Worm (Caenorhabditis elegans) whole organism, L4 larva: ENCODE data around the gene R07E4.3.
A peak's percentile ranks its signal among the peaks of the same experiment; 100 is the strongest.

Experiments used
- D1046.2 ChIP-seq: fragments of 200-800 bp; sonication (Bioruptor generic); IDR thresholded peaks from 2 replicates; pipeline ENCODE4 v1.3.6; 2022; ENCODE audit warnings: missing genetic modification characterization, missing compliant biosample characterization
- F37D6.2 ChIP-seq: sonication (generic microtip); optimal IDR thresholded peaks from 2 replicates; lab custom pipeline; 2016; ENCODE audit warnings: mild to moderate bottlenecking, missing genetic modification characterization, missing compliant biosample characterization
- F49E8.2 ChIP-seq: sonication (generic microtip); optimal IDR thresholded peaks from 2 replicates; lab custom pipeline; 2016; ENCODE audit warnings: missing compliant biosample characterization, mild to moderate bottlenecking, missing genetic modification characterization, borderline replicate concordance
- T20F7.1 ChIP-seq: fragments of 200-800 bp; sonication (Bioruptor generic); optimal IDR thresholded peaks from 2 replicates; lab custom pipeline; 2018; ENCODE audit warnings: mild to moderate bottlenecking, missing genetic modification characterization, missing compliant biosample characterization
- Y48G9A.11 ChIP-seq: fragments of 200-800 bp; sonication (Bioruptor generic); IDR thresholded peaks from 2 replicates; pipeline ENCODE4 v1.3.6; 2022; ENCODE audit warnings: missing genetic modification reagents, missing genetic modification characterization, missing compliant biosample characterization
- ZK337.2 ChIP-seq: fragments of 200-800 bp; sonication (Bioruptor generic); IDR thresholded peaks from 2 replicates; pipeline ENCODE4 v1.3.6; 2022; ENCODE audit warnings: missing genetic modification reagents, missing genetic modification characterization, missing compliant biosample characterization
- ZK546.5 ChIP-seq, 2 experiments: sonication (generic microtip); optimal IDR thresholded peaks; 2 replicates each; lab custom pipeline; 2017; ENCODE audit warnings: missing biosample characterization in 2 of 2, missing genetic modification characterization in 2 of 2
- arid-1 ChIP-seq: fragments of 200-800 bp; sonication (Bioruptor generic); conservative IDR thresholded peaks from 2 replicates; pipeline ENCODE4 v1.3.6; 2022; ENCODE audit warnings: missing genetic modification reagents, missing genetic modification characterization, missing compliant biosample characterization
- attf-4 ChIP-seq: sonication (generic microtip); optimal IDR thresholded peaks from 3 replicates; lab custom pipeline; 2017; ENCODE audit warnings: missing biosample characterization, missing genetic modification characterization
- ceh-82 ChIP-seq: sonication (generic microtip); optimal IDR thresholded peaks from 2 replicates; lab custom pipeline; 2017; ENCODE audit warnings: missing biosample characterization, missing genetic modification characterization
- ces-1 ChIP-seq: fragments of 150-350 bp; sonication (generic microtip); optimal IDR thresholded peaks from 4 replicates; lab custom pipeline; 2014; ENCODE audit warnings: missing biosample characterization, missing genetic modification reagents, missing genetic modification characterization
- ctbp-1 ChIP-seq: fragments of 200-800 bp; sonication (Bioruptor generic); IDR thresholded peaks from 2 replicates; pipeline ENCODE4 v1.3.6; 2022; ENCODE audit warnings: missing genetic modification reagents, missing genetic modification characterization, missing compliant biosample characterization
- daf-12 ChIP-seq: fragments of 150-350 bp; optimal IDR thresholded peaks from 2 replicates; lab custom pipeline; 2014; ENCODE audit warnings: missing biosample characterization, missing genetic modification reagents, missing genetic modification characterization
- daf-19 ChIP-seq: fragments of 200-800 bp; sonication (Bioruptor generic); conservative IDR thresholded peaks from 2 replicates; pipeline ENCODE4 v1.3.6; 2022; ENCODE audit warnings: missing genetic modification characterization, missing compliant biosample characterization
- daf-8 ChIP-seq: fragments of 200-800 bp; sonication (Bioruptor generic); IDR thresholded peaks from 2 replicates; pipeline ENCODE4 v1.3.6; 2022; ENCODE audit warnings: missing genetic modification characterization, missing compliant biosample characterization
- dmd-6 ChIP-seq: fragments of 200-800 bp; sonication (Bioruptor generic); IDR thresholded peaks from 2 replicates; pipeline ENCODE4 v1.3.6; 2022; ENCODE audit warnings: missing genetic modification reagents, missing genetic modification characterization, missing compliant biosample characterization
- duxl-1 ChIP-seq: sonication (generic microtip); optimal IDR thresholded peaks from 2 replicates; lab custom pipeline; 2016; ENCODE audit warnings: mild to moderate bottlenecking, missing genetic modification characterization, moderate library complexity, missing compliant biosample characterization; ENCODE audit not compliant: poor library complexity
- egl-43 ChIP-seq: fragments of 200-800 bp; sonication (Bioruptor generic); IDR thresholded peaks from 2 replicates; pipeline ENCODE4 v1.3.6; 2022; ENCODE audit warnings: missing genetic modification reagents, missing genetic modification characterization, missing compliant biosample characterization
- fkh-10 ChIP-seq: fragments of 150-350 bp; optimal IDR thresholded peaks from 2 replicates; lab custom pipeline; 2014; ENCODE audit warnings: missing biosample characterization, missing genetic modification reagents, missing genetic modification characterization
- fos-1 ChIP-seq: fragments of 150-350 bp; optimal IDR thresholded peaks from 2 replicates; lab custom pipeline; 2014; ENCODE audit warnings: missing biosample characterization, missing genetic modification characterization
- gei-8 ChIP-seq: fragments of 200-800 bp; sonication (Bioruptor generic); optimal IDR thresholded peaks from 2 replicates; lab custom pipeline; 2018; ENCODE audit warnings: mild to moderate bottlenecking, missing genetic modification characterization, missing compliant biosample characterization
- hif-1 ChIP-seq, 2 experiments: sonication (generic microtip); optimal IDR thresholded peaks; 2 replicates each; lab custom pipeline; 2016 to 2017; ENCODE audit warnings: missing compliant biosample characterization in 2 of 2, missing genetic modification characterization in 2 of 2, missing genetic modification reagents in 2 of 2, missing genotype in 2 of 2, mild to moderate bottlenecking in 1 of 2
- hlh-30 ChIP-seq: sonication (generic microtip); optimal IDR thresholded peaks from 2 replicates; lab custom pipeline; 2017; ENCODE audit warnings: antibody characterized with exemption, mild to moderate bottlenecking, missing genetic modification characterization, missing compliant biosample characterization; ENCODE audit not compliant: insufficient read depth
- jun-1 ChIP-seq: fragments of 150-350 bp; optimal IDR thresholded peaks from 2 replicates; lab custom pipeline; 2014; ENCODE audit warnings: missing biosample characterization, missing genetic modification reagents, missing genetic modification characterization
- lim-7 ChIP-seq: fragments of 200-800 bp; sonication (Bioruptor generic); IDR thresholded peaks from 2 replicates; pipeline ENCODE4 v1.3.6; 2022; ENCODE audit warnings: missing genetic modification characterization, missing compliant biosample characterization
- lin-38 ChIP-seq: fragments of 200-800 bp; sonication (Bioruptor generic); IDR thresholded peaks from 2 replicates; pipeline ENCODE4 v1.3.6; 2022; ENCODE audit warnings: missing genetic modification reagents, missing genetic modification characterization, missing compliant biosample characterization
- madf-9 ChIP-seq: fragments of 200-800 bp; sonication (Bioruptor generic); conservative IDR thresholded peaks from 2 replicates; pipeline ENCODE4 v1.3.6; 2022; ENCODE audit warnings: missing genetic modification reagents, missing genetic modification characterization, missing compliant biosample characterization
- mep-1 ChIP-seq: fragments of 150-350 bp; sonication (generic microtip); optimal IDR thresholded peaks from 3 replicates; lab custom pipeline; 2014; ENCODE audit warnings: missing biosample characterization, missing genetic modification characterization
- mes-2 ChIP-seq: sonication (generic microtip); optimal IDR thresholded peaks from 2 replicates; lab custom pipeline; 2016; ENCODE audit warnings: missing genotype, mild to moderate bottlenecking, missing genetic modification characterization, missing compliant biosample characterization; ENCODE audit not compliant: poor library complexity, severe bottlenecking
- mxl-3 ChIP-seq: fragments of 200-800 bp; sonication (Bioruptor generic); optimal IDR thresholded peaks from 2 replicates; lab custom pipeline; 2018; ENCODE audit warnings: mild to moderate bottlenecking, missing genetic modification characterization, missing compliant biosample characterization
- nhr-11 ChIP-seq: fragments of 150-350 bp; optimal IDR thresholded peaks from 2 replicates; lab custom pipeline; 2014; ENCODE audit warnings: missing biosample characterization, missing genetic modification characterization
- nhr-111 ChIP-seq: fragments of 200-800 bp; sonication (Bioruptor generic); optimal IDR thresholded peaks from 2 replicates; lab custom pipeline; 2018; ENCODE audit warnings: mild to moderate bottlenecking, missing genetic modification characterization, missing compliant biosample characterization
- nhr-41 ChIP-seq: fragments of 200-800 bp; sonication (Bioruptor generic); IDR thresholded peaks from 2 replicates; pipeline ENCODE4 v1.3.6; 2022; ENCODE audit warnings: missing genetic modification reagents, missing genetic modification characterization, missing compliant biosample characterization
- nhr-6 ChIP-seq: fragments of 150-350 bp; optimal IDR thresholded peaks from 2 replicates; lab custom pipeline; 2014; ENCODE audit warnings: missing biosample characterization, missing genetic modification characterization
- nhr-77 ChIP-seq: fragments of 150-350 bp; optimal IDR thresholded peaks from 2 replicates; lab custom pipeline; 2014; ENCODE audit warnings: missing biosample characterization, missing genetic modification characterization
- php-3 ChIP-seq: fragments of 200-800 bp; sonication (Bioruptor generic); IDR thresholded peaks from 2 replicates; pipeline ENCODE4 v1.3.6; 2022; ENCODE audit warnings: missing genetic modification reagents, missing genetic modification characterization, missing compliant biosample characterization
- rbr-2 ChIP-seq: sonication (generic microtip); optimal IDR thresholded peaks from 2 replicates; lab custom pipeline; 2016; ENCODE audit warnings: missing genotype, missing genetic modification characterization, missing compliant biosample characterization
- saeg-2 ChIP-seq: fragments of 200-800 bp; sonication (Bioruptor generic); IDR thresholded peaks from 2 replicates; pipeline ENCODE4 v1.3.6; 2022; ENCODE audit warnings: missing genetic modification reagents, missing genetic modification characterization, missing compliant biosample characterization
- sdz-12 ChIP-seq: fragments of 200-800 bp; sonication (Bioruptor generic); optimal IDR thresholded peaks from 2 replicates; lab custom pipeline; 2018; ENCODE audit warnings: mild to moderate bottlenecking, missing genetic modification characterization, missing compliant biosample characterization
- skn-1 ChIP-seq: fragments of 150-350 bp; optimal IDR thresholded peaks from 2 replicates; lab custom pipeline; 2014; ENCODE audit warnings: missing biosample characterization, missing genetic modification characterization
- snpc-1.2 ChIP-seq: fragments of 200-800 bp; sonication (Bioruptor generic); IDR thresholded peaks from 2 replicates; pipeline ENCODE4 v1.3.6; 2022; ENCODE audit warnings: missing genetic modification reagents, missing genetic modification characterization, missing compliant biosample characterization
- snpc-4 ChIP-seq: fragments of 150-350 bp; optimal IDR thresholded peaks from 2 replicates; lab custom pipeline; 2014; ENCODE audit warnings: missing biosample characterization, missing genetic modification characterization
- spr-1 ChIP-seq: sonication (generic microtip); optimal IDR thresholded peaks from 2 replicates; lab custom pipeline; 2016; ENCODE audit warnings: mild to moderate bottlenecking, missing genetic modification characterization, missing compliant biosample characterization
- spr-3 ChIP-seq: fragments of 200-800 bp; sonication (Bioruptor generic); optimal IDR thresholded peaks from 2 replicates; lab custom pipeline; 2018; ENCODE audit warnings: mild to moderate bottlenecking, missing genetic modification characterization, missing compliant biosample characterization
- tag-97 ChIP-seq: fragments of 200-800 bp; sonication (Bioruptor generic); IDR thresholded peaks from 2 replicates; pipeline ENCODE4 v1.3.6; 2022; ENCODE audit warnings: missing genetic modification characterization, missing compliant biosample characterization
- tra-1 ChIP-seq: fragments of 200-800 bp; sonication (Bioruptor generic); IDR thresholded peaks from 2 replicates; pipeline ENCODE4 v1.3.6; 2022; ENCODE audit warnings: missing genetic modification reagents, missing genetic modification characterization, missing compliant biosample characterization
- unc-39 ChIP-seq: sonication (generic microtip); optimal IDR thresholded peaks from 2 replicates; lab custom pipeline; 2017; ENCODE audit warnings: missing biosample characterization, missing genetic modification characterization
- unc-62 ChIP-seq, 3 experiments: fragments of 150-350 bp in 1 of 3; sonication (generic microtip); optimal IDR thresholded peaks in 2 of 3; peaks in 1 of 3; 1 replicate in 1 of 3; 2 replicates in 2 of 3; lab custom pipeline; 2014 to 2017; ENCODE audit warnings: missing biosample characterization in 3 of 3, missing genetic modification characterization in 3 of 3, missing genetic modification reagents in 3 of 3, missing genotype in 1 of 3
- zfp-2 ChIP-seq: sonication (generic microtip); optimal IDR thresholded peaks from 2 replicates; lab custom pipeline; 2016; ENCODE audit warnings: mild to moderate bottlenecking, missing genetic modification characterization, missing compliant biosample characterization

The R07E4.3 gene

ce11 chrX:5982799-5983198 is 29.5 kb downstream of the R07E4.3 start (continued):
- TF ChIP-seq php-3 (GFP tag; lab: Robert Waterston, UW) (no peak), fos-1 (tag; lab: Kevin White, UChicago) (no peak), daf-8 (GFP tag; lab: Robert Waterston, UW) (no peak), D1046.2 (no peak), daf-19 (no peak), jun-1 (no peak), skn-1 (tag; lab: Kevin White, UChicago) (no peak), unc-39 (no peak), attf-4 (tag; lab: Kevin White, UChicago) (no peak), nhr-77 (tag; lab: Kevin White, UChicago) (no peak), Y48G9A.11 (GFP tag; lab: Robert Waterston, UW) (no peak), tra-1 (GFP tag; lab: Robert Waterston, UW) (no peak), nhr-41 (GFP tag; lab: Robert Waterston, UW) (no peak), gei-8 (GFP tag; lab: Kevin White, UChicago) (no peak), hlh-30 (tag; lab: Kevin White, UChicago) (peak; percentile 63), ZK337.2 (GFP tag; lab: Robert Waterston, UW) (no peak), F37D6.2 (no peak), snpc-1.2 (GFP tag; lab: Robert Waterston, UW) (no peak), hif-1 (tag; optimal IDR thresholded peaks at IDR 0.05; lab: Kevin White, UChicago) (no peak), mes-2 (tag; lab: Kevin White, UChicago) (peak; percentile 25), zfp-2 (tag; lab: Kevin White, UChicago) (no peak), egl-43 (GFP tag; lab: Robert Waterston, UW) (no peak), mep-1 (peak; percentile 52), daf-12 (no peak), rbr-2 (tag; lab: Kevin White, UChicago) (no peak), T20F7.1 (GFP tag; lab: Kevin White, UChicago) (no peak), ceh-82 (tag; lab: Kevin White, UChicago) (no peak), sdz-12 (GFP tag; lab: Kevin White, UChicago) (no peak), nhr-11 (tag; lab: Kevin White, UChicago) (no peak), saeg-2 (GFP tag; lab: Robert Waterston, UW) (0 out of 2 replicates have a peak, but pooled peaks have one; percentile 33)
- TF ChIP-seq, all 104 proteins: peak for 14

ce11 chrX:5983267-5983666 is 30.0 kb downstream of the R07E4.3 start:
- TF ChIP-seq nhr-111 (GFP tag; lab: Kevin White, UChicago) (no peak), ces-1 (GFP tag; lab: Kevin White, UChicago) (peak; percentile 87), ctbp-1 (peak; percentile 59), dmd-6 (peak; percentile 31; the same call in 1 of the 2 replicates), fkh-10 (GFP tag; lab: Kevin White, UChicago) (peak; percentile 85)
- TF ChIP-seq, all 104 proteins: peak for 4

DNA sequence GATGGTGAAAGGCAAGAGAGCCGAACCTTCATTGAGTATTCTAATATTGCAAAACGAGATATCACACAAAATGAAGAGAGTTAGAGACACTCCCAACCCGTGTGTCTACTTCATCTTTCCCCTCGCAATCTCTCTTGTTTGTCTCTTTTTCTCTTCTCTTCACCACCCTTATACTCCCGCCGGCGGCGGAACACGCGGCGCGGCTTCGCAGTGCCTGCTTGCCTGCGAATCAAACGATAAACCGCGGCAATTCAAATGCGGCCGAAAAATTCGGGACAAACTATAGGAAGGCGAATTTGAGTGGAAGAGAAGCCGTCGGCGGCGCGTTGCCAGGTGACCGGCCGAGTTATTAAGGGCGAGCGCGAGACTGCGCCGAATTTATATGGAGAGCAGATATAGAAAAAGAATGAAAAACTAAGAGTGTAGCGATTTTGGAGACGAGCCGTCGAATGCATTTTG is 31.4 kb downstream of the R07E4.3 start, which contains the start of gene klp-13:
Gene klp-13, plus strand, starts transcription at position 409 of the 459 bp plus-strand sequence.
- TF ChIP-seq unc-62 (GFP tag; optimal IDR thresholded peaks at IDR 0.05 in 1 of 2; lab: Kevin White, UChicago) = peak in 1 of 2 experiments; percentile 84
- TF ChIP-seq unc-62 (tag; optimal IDR thresholded peaks at IDR 0.05; lab: Kevin White, UChicago) = no peak
- TF ChIP-seq ZK546.5 (tag; optimal IDR thresholded peaks at IDR 0.05; lab: Kevin White, UChicago) = peak in 1 of 2 experiments; percentile 86
- TF ChIP-seq lin-38 (GFP tag; lab: Robert Waterston, UW) = no peak; the same call in 1 of the 2 replicates
- TF ChIP-seq spr-3 (GFP tag; lab: Kevin White, UChicago) = no peak
- no peak for TF ChIP-seq snpc-4 (tag; lab: Kevin White, UChicago)
- TF ChIP-seq skn-1 (tag; lab: Kevin White, UChicago) = no peak
- TF ChIP-seq duxl-1 = peak; percentile 39
- peak; percentile 97 for TF ChIP-seq mxl-3 (GFP tag; lab: Kevin White, UChicago)
- no peak for TF ChIP-seq spr-1
- TF ChIP-seq nhr-6 (tag; lab: Kevin White, UChicago) = peak; percentile 84
- no peak for TF ChIP-seq F49E8.2 (tag; lab: Kevin White, UChicago)
- peak; percentile 68; the same call in 1 of the 2 replicates for TF ChIP-seq madf-9 (GFP tag; lab: Robert Waterston, UW)
- no peak for TF ChIP-seq unc-39
- no peak for TF ChIP-seq tag-97
- no peak for TF ChIP-seq lim-7 (GFP tag; lab: Robert Waterston, UW)
- no peak for TF ChIP-seq arid-1 (GFP tag; lab: Robert Waterston, UW)
